Fruit fly (Drosophila melanogaster) whole organism, adult: Measurements from ENCODE around the gene Mst36Fb.

ENCODE experiments used
- CG11617 ChIP-seq: fragments of 200-800 bp; sonication (Bioruptor generic); optimal IDR thresholded peaks from 2 replicates; lab custom pipeline; 2017; ENCODE audit warnings: mild to moderate bottlenecking, missing biosample characterization, missing genetic modification reagents, missing genetic modification characterization
- CG12768 ChIP-seq: fragments of 200-800 bp; sonication (Bioruptor generic); optimal IDR thresholded peaks from 2 replicates; lab custom pipeline; 2017; ENCODE audit warnings: missing biosample characterization, missing genetic modification characterization, mild to moderate bottlenecking, moderate library complexity, missing genetic modification reagents
- CG14711 ChIP-seq: fragments of 200-800 bp; sonication (Bioruptor generic); optimal IDR thresholded peaks from 2 replicates; lab custom pipeline; 2018; ENCODE audit warnings: missing biosample characterization, mild to moderate bottlenecking, missing genetic modification characterization, moderate library complexity
- CG33017 ChIP-seq: fragments of 200-800 bp; sonication (Bioruptor generic); optimal IDR thresholded peaks from 2 replicates; lab custom pipeline; 2018; ENCODE audit warnings: missing biosample characterization, mild to moderate bottlenecking, missing genetic modification characterization, moderate library complexity
- CG5204 ChIP-seq: fragments of 200-800 bp; sonication (Bioruptor generic); optimal IDR thresholded peaks from 2 replicates; lab custom pipeline; 2016; ENCODE audit warnings: missing biosample characterization, missing genetic modification characterization
- CG7101 ChIP-seq: fragments of 200-800 bp; sonication (Bioruptor generic); optimal IDR thresholded peaks from 2 replicates; lab custom pipeline; 2018; ENCODE audit warnings: missing biosample characterization, mild to moderate bottlenecking, missing genetic modification characterization, moderate library complexity
- Mnt ChIP-seq: fragments of 200-800 bp; sonication (Bioruptor generic); optimal IDR thresholded peaks from 2 replicates; lab custom pipeline; 2016; ENCODE audit warnings: missing biosample characterization, mild to moderate bottlenecking, missing genetic modification characterization
- cic ChIP-seq: fragments of 200-800 bp; sonication (Bioruptor generic); optimal IDR thresholded peaks from 2 replicates; lab custom pipeline; 2017; ENCODE audit warnings: missing biosample characterization, mild to moderate bottlenecking, missing genetic modification characterization, moderate library complexity
- cnc ChIP-seq, 2 experiments: fragments of >200 bp; optimal IDR thresholded peaks; 2 replicates each; lab custom pipeline; 2017
- ovo ChIP-seq: fragments of 200-800 bp; sonication (Bioruptor generic); optimal IDR thresholded peaks from 2 replicates; lab custom pipeline; 2016; ENCODE audit warnings: missing biosample characterization, missing genetic modification characterization
- pad ChIP-seq: fragments of 200-800 bp; sonication (Bioruptor generic); optimal IDR thresholded peaks from 3 replicates; lab custom pipeline; 2017; ENCODE audit warnings: missing biosample characterization, missing genetic modification characterization, mild to moderate bottlenecking, moderate library complexity, missing genetic modification reagents

- TF ChIP-seq CG11617 (GFP tag; lab: Kevin White, UChicago): no peak
- TF ChIP-seq CG12768 (GFP tag; lab: Kevin White, UChicago): no peak
- TF ChIP-seq Mnt: no peak
- no peak for TF ChIP-seq CG5204 (GFP tag; lab: Kevin White, UChicago)
- TF ChIP-seq cic: no peak
- TF ChIP-seq CG7101 (tag; lab: Kevin White, UChicago): no peak
- TF ChIP-seq CG33017 (tag; lab: Kevin White, UChicago): no peak
- TF ChIP-seq cnc (optimal IDR thresholded peaks at IDR 0.05; lab: Kevin White, UChicago): no peak
- no peak for TF ChIP-seq CG14711 (tag; lab: Kevin White, UChicago)
- TF ChIP-seq ovo: no peak
- TF ChIP-seq pad (GFP tag; lab: Kevin White, UChicago): no peak
Observed at dm6 chr2L:18664707-18665550, 10.0 kb downstream of the Mst36Fb start.
